Fruit fly (Drosophila melanogaster): Measurements from ENCODE around the gene Adi1.
A peak's percentile ranks its signal among the peaks of the same experiment; 100 is the strongest.

The Adi1 gene

DNA sequence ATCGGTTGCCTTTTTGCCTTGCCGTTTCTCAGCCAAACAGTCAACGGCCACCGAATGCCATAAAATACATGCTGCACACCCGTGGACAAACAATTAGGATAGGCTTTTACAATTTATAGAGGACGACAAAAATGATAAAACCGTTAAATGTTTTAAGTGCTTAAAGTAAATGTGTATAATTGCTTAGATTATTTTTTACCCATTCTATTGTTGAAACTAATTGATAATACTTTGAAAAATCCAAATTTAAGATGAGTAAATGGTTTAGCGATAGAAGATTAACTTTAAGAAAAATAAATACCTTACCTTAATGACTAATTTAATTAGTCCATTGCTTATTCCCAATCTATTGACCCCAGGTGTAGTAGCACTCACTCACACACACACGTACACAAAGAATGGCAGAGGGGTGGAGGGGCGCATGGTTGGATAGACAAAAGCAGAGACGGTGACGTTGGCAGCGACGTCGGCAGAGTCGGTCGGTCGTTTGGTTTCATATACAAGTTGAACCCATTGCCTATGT lies 15.4 kb downstream of the Adi1 start (continued):
- peak; percentile 92 for TF ChIP-seq ranshi (GFP tag; IDR thresholded peaks at IDR 0.05)
- TF ChIP-seq CG4820 (GFP tag; optimal IDR thresholded peaks at IDR 0.05): peak; percentile 86
- peak; percentile 88 for TF ChIP-seq wor (GFP tag; IDR thresholded peaks at IDR 0.05)
- TF ChIP-seq CG30020 (tag; optimal IDR thresholded peaks at IDR 0.05): peak; percentile 83
- peak; percentile 84 for TF ChIP-seq cas (GFP tag; IDR thresholded peaks at IDR 0.05)
- TF ChIP-seq GATAe (GFP tag; conservative IDR thresholded peaks at IDR 0.05): peak; percentile 69
- peak; percentile 68 for TF ChIP-seq Ets97D (GFP tag; optimal IDR thresholded peaks at IDR 0.05)
- peak; percentile 88 for TF ChIP-seq en (GFP tag; optimal IDR thresholded peaks at IDR 0.05)
- TF ChIP-seq Fer2 (tag; optimal IDR thresholded peaks at IDR 0.05): peak; percentile 88
- 0 out of 2 replicates have a peak, but pooled peaks have one; percentile 13 for TF ChIP-seq Scr (GFP tag; IDR thresholded peaks at IDR 0.05; ENCODE audit: partially characterized antibody)
- peak; percentile 92 for TF ChIP-seq slp2 (GFP tag; optimal IDR thresholded peaks at IDR 0.05)
- TF ChIP-seq btn (GFP tag; optimal IDR thresholded peaks at IDR 0.05): peak; percentile 66
- TF ChIP-seq CG31224 (GFP tag; IDR thresholded peaks at IDR 0.05): peak; percentile 88
- TF ChIP-seq CG10462 (GFP tag; optimal IDR thresholded peaks at IDR 0.05): peak; percentile 80
- peak; percentile 94 for TF ChIP-seq CG6854 (GFP tag; optimal IDR thresholded peaks at IDR 0.05)
- peak; percentile 99 for TF ChIP-seq sens (GFP tag)
- peak; percentile 22 for TF ChIP-seq CG7745 (tag; optimal IDR thresholded peaks at IDR 0.05)
- peak; percentile 40 for TF ChIP-seq CG10565 (GFP tag; optimal IDR thresholded peaks at IDR 0.05)
- no peak for TF ChIP-seq HLH4C (GFP tag; IDR thresholded peaks at IDR 0.05; ENCODE audit: partially characterized antibody)
- TF ChIP-seq kni (GFP tag; optimal IDR thresholded peaks at IDR 0.05): peak; percentile 85
- TF ChIP-seq cato (GFP tag; optimal IDR thresholded peaks at IDR 0.05; ENCODE audit: borderline replicate concordance): peak; percentile 72
- peak; percentile 91 for TF ChIP-seq CG4424 (GFP tag; optimal IDR thresholded peaks at IDR 0.05)
- TF ChIP-seq CG15601 (tag; optimal IDR thresholded peaks at IDR 0.05): peak; percentile 92
- TF ChIP-seq Poxn (GFP tag; IDR thresholded peaks at IDR 0.05): peak; percentile 86
- peak; percentile 84 for TF ChIP-seq trem (tag; optimal IDR thresholded peaks at IDR 0.05)
- no peak for TF ChIP-seq Hr39 (optimal IDR thresholded peaks at IDR 0.05)
- TF ChIP-seq row (GFP tag; IDR thresholded peaks at IDR 0.05): peak; percentile 97
- no peak for TF ChIP-seq CG1832 (GFP tag; optimal IDR thresholded peaks at IDR 0.05)
- peak; percentile 90 for TF ChIP-seq Aef1 (GFP tag; IDR thresholded peaks at IDR 0.05)
- TF ChIP-seq nerfin-1 (tag; optimal IDR thresholded peaks at IDR 0.05): peak; percentile 93
- peak; percentile 68; the same call in 1 of the 2 replicates for TF ChIP-seq CG43689 (GFP tag; IDR thresholded peaks at IDR 0.05)
- peak; percentile 91 for TF ChIP-seq wdn (GFP tag; IDR thresholded peaks at IDR 0.05)
- no peak for TF ChIP-seq CG14860 (GFP tag; IDR thresholded peaks at IDR 0.05; ENCODE audit: partially characterized antibody)
- TF ChIP-seq Bgb (GFP tag; IDR thresholded peaks at IDR 0.05; ENCODE audit: partially characterized antibody): no peak
- peak; percentile 95 for TF ChIP-seq Ptx1 (GFP tag; IDR thresholded peaks at IDR 0.05)
- peak; percentile 75 for TF ChIP-seq CG8944 (GFP tag; optimal IDR thresholded peaks at IDR 0.05)
- peak; percentile 98 for TF ChIP-seq Adf1 (GFP tag; IDR thresholded peaks at IDR 0.05)
- TF ChIP-seq CG12236 (GFP tag; optimal IDR thresholded peaks at IDR 0.05): peak; percentile 67
- TF ChIP-seq CG15479 (GFP tag; optimal IDR thresholded peaks at IDR 0.05): peak; percentile 62
- TF ChIP-seq corto (GFP tag; optimal IDR thresholded peaks at IDR 0.05): no peak
- TF ChIP-seq Bteb2 (GFP tag; optimal IDR thresholded peaks at IDR 0.05): peak; percentile 91
- peak; percentile 89 for TF ChIP-seq CG17385 (GFP tag; optimal IDR thresholded peaks at IDR 0.05)
- peak; percentile 94 for TF ChIP-seq Side (GFP tag; optimal IDR thresholded peaks at IDR 0.05)
- peak; percentile 82 for TF ChIP-seq kay (GFP tag; optimal IDR thresholded peaks at IDR 0.05)
- peak; percentile 42 for TF ChIP-seq yki (optimal IDR thresholded peaks at IDR 0.05)
- TF ChIP-seq Stat92E (GFP tag; optimal IDR thresholded peaks at IDR 0.05): peak in 1 of 3 experiments; percentile 86
- TF ChIP-seq Lhr (GFP tag; optimal IDR thresholded peaks at IDR 0.05): peak; percentile 80
- peak; percentile 89 for TF ChIP-seq YL-1 (GFP tag; optimal IDR thresholded peaks at IDR 0.05)
- TF ChIP-seq Awh (GFP tag; IDR thresholded peaks at IDR 0.05): peak; percentile 91
- TF ChIP-seq sna (GFP tag; IDR thresholded peaks at IDR 0.05; ENCODE audit: partially characterized antibody): no peak
- no peak for TF ChIP-seq CG6791 (GFP tag; IDR thresholded peaks at IDR 0.05; ENCODE audit: partially characterized antibody)
